Worm (Caenorhabditis elegans): Measurements from ENCODE around the gene jip-1.

- no peak for TF ChIP-seq sea-2 (GFP tag; optimal IDR thresholded peaks at IDR 0.05)
- TF ChIP-seq ceh-82 (tag; optimal IDR thresholded peaks at IDR 0.05) = no peak
- TF ChIP-seq nhr-11 (tag; optimal IDR thresholded peaks at IDR 0.05) = no peak
- TF ChIP-seq R02D3.7 (tag; optimal IDR thresholded peaks at IDR 0.05) = no peak
- TF ChIP-seq unc-62 (GFP tag; optimal IDR thresholded peaks at IDR 0.05) = no peak
- no peak for TF ChIP-seq elt-3 (tag; optimal IDR thresholded peaks at IDR 0.05)
- no peak for TF ChIP-seq egl-5 (tag; optimal IDR thresholded peaks at IDR 0.05)
These were observed 59.7 kb downstream of the jip-1 start, which contains the start of gene aat-7 for ce11 chrII:1386478-1386877.
